Worm (Caenorhabditis elegans) whole organism, L3 larva: ENCODE results near the gene R08D7.5.

Experiments used
- ceh-82 ChIP-seq: fragments of 150-350 bp; optimal IDR thresholded peaks from 2 replicates; lab custom pipeline; 2014; ENCODE audit warnings: missing biosample characterization, missing genetic modification characterization
- elt-2 ChIP-seq: sonication (generic microtip); optimal IDR thresholded peaks from 2 replicates; lab custom pipeline; 2016; ENCODE audit warnings: missing genetic modification reagents, mild to moderate bottlenecking, missing genetic modification characterization, missing compliant biosample characterization
- elt-3 ChIP-seq, 3 experiments: fragments of 150-350 bp in 1 of 3; sonication (generic microtip) in 2 of 3; optimal IDR thresholded peaks; 2 replicates in 2 of 3; 4 replicates in 1 of 3; lab custom pipeline; 2014 to 2017; ENCODE audit warnings: missing biosample characterization in 3 of 3, missing genetic modification characterization in 3 of 3
- fkh-10 ChIP-seq: sonication (generic microtip); optimal IDR thresholded peaks from 2 replicates; lab custom pipeline; 2017; ENCODE audit warnings: missing biosample characterization, missing genetic modification reagents, missing genetic modification characterization
- lin-39 ChIP-seq: fragments of 150-350 bp; optimal IDR thresholded peaks from 2 replicates; lab custom pipeline; 2018; ENCODE audit warnings: missing biosample characterization, missing genetic modification reagents, missing genetic modification characterization
- nhr-11 ChIP-seq: fragments of 150-350 bp; optimal IDR thresholded peaks from 2 replicates; lab custom pipeline; 2014; ENCODE audit warnings: missing biosample characterization, missing genetic modification characterization
- nhr-23 ChIP-seq: fragments of 150-350 bp; optimal IDR thresholded peaks from 2 replicates; lab custom pipeline; 2014; ENCODE audit warnings: missing biosample characterization, missing genetic modification reagents, missing genetic modification characterization
- nhr-237 ChIP-seq: fragments of 150-350 bp; optimal IDR thresholded peaks from 2 replicates; lab custom pipeline; 2014; ENCODE audit warnings: missing biosample characterization, missing genetic modification characterization
- nhr-76 ChIP-seq: fragments of 150-350 bp; sonication (generic microtip); optimal IDR thresholded peaks from 5 replicates; lab custom pipeline; 2014; ENCODE audit warnings: missing biosample characterization, missing genetic modification characterization
- nhr-77 ChIP-seq: fragments of 150-350 bp; optimal IDR thresholded peaks from 2 replicates; lab custom pipeline; 2014; ENCODE audit warnings: missing biosample characterization, missing genetic modification characterization
- pha-4 ChIP-seq: fragments of 150-350 bp; optimal IDR thresholded peaks from 2 replicates; lab custom pipeline; 2014; ENCODE audit warnings: missing biosample characterization, missing genetic modification reagents, missing genetic modification characterization
- snpc-4 ChIP-seq: fragments of 150-350 bp; optimal IDR thresholded peaks from 2 replicates; lab custom pipeline; 2014; ENCODE audit warnings: missing biosample characterization, missing genetic modification characterization
- unc-62 ChIP-seq: fragments of 150-350 bp; sonication (generic microtip); optimal IDR thresholded peaks from 4 replicates; lab custom pipeline; 2014; ENCODE audit warnings: missing biosample characterization, missing genetic modification reagents, missing genetic modification characterization
- ztf-4 ChIP-seq: fragments of 150-350 bp; optimal IDR thresholded peaks from 2 replicates; lab custom pipeline; 2014; ENCODE audit warnings: missing biosample characterization, missing genetic modification characterization

- no peak for TF ChIP-seq nhr-11 (tag; lab: Kevin White, UChicago)
- no peak for TF ChIP-seq snpc-4 (tag; lab: Kevin White, UChicago)
- no peak for TF ChIP-seq pha-4 (tag; lab: Kevin White, UChicago)
- TF ChIP-seq nhr-77 (tag; lab: Kevin White, UChicago), result no peak
- TF ChIP-seq nhr-76 (tag; lab: Kevin White, UChicago), result no peak
- no peak for TF ChIP-seq nhr-23 (tag; lab: Kevin White, UChicago)
- no peak for TF ChIP-seq fkh-10
- no peak for TF ChIP-seq ceh-82 (tag; lab: Kevin White, UChicago)
- TF ChIP-seq lin-39 (tag; lab: Kevin White, UChicago), result no peak
- TF ChIP-seq unc-62 (GFP tag; lab: Kevin White, UChicago), result no peak
- no peak for TF ChIP-seq nhr-237 (tag; lab: Kevin White, UChicago)
- TF ChIP-seq elt-3 (tag; optimal IDR thresholded peaks at IDR 0.05; lab: Kevin White, UChicago), result no peak
- no peak for TF ChIP-seq elt-2 (tag; lab: Kevin White, UChicago)
- no peak for TF ChIP-seq ztf-4 (tag; lab: Kevin White, UChicago)
Measured at ce11 chrIII:9001899-9002298, 28.0 kb downstream of the R08D7.5 start, which contains the start of gene rpn-6.2.
